Fruit fly (Drosophila melanogaster) ovary, adult (tissue): ENCODE measurements around the gene Bem46.

Experiments
- CG17801 ChIP-seq: fragments of 200-800 bp; optimal IDR thresholded peaks from 2 replicates; lab custom pipeline; 2019; ENCODE audit warnings: missing biosample characterization, mild to moderate bottlenecking, missing genetic modification characterization, moderate library complexity; ENCODE audit not compliant: partially characterized antibody

Gene Bem46

dm6 chr2L:2987681-2988381, at the start of gene Bem46, which contains the start of gene Chd1:
TSS of gene Bem46 (plus strand) at chr2L:2988116.
TSS of gene Chd1 (minus strand) at chr2L:2987723.
- TF ChIP-seq CG17801 = peak; percentile 79

- no peak for TF ChIP-seq CG17801
These were observed 48.2 kb upstream of the Bem46 start for dm6 chr2L:2939698-2940097.

dm6 chr2L:2941353-2941752, 46.6 kb upstream of the Bem46 start:
- no peak for TF ChIP-seq CG17801

dm6 chr2L:2942639-2943038, 45.3 kb upstream of the Bem46 start:
- TF ChIP-seq CG17801 = no peak

- TF ChIP-seq CG17801 = no peak
These were observed 43.4 kb upstream of the Bem46 start for dm6 chr2L:2944509-2944908.

- no peak for TF ChIP-seq CG17801
These were observed 42.3 kb upstream of the Bem46 start for dm6 chr2L:2945438-2946220.

- no peak for TF ChIP-seq CG17801
These were observed 33.4 kb upstream of the Bem46 start, which contains the start of gene Rbp9 for dm6 chr2L:2954472-2954871. TSS of gene Rbp9 (plus strand) at chr2L:2954762.

dm6 chr2L:2955659-2956058, 32.3 kb upstream of the Bem46 start:
- no peak for TF ChIP-seq CG17801

dm6 chr2L:2956358-2956757, 31.6 kb upstream of the Bem46 start:
- TF ChIP-seq CG17801 = no peak

dm6 chr2L:2956992-2957391, 30.9 kb upstream of the Bem46 start:
- TF ChIP-seq CG17801 = no peak

dm6 chr2L:2957547-2958174, 30.3 kb upstream of the Bem46 start:
- TF ChIP-seq CG17801 = peak; percentile 1

- TF ChIP-seq CG17801 = no peak
These were observed 29.1 kb upstream of the Bem46 start for dm6 chr2L:2958858-2959257.

dm6 chr2L:2966917-2967316, 21.0 kb upstream of the Bem46 start:
- TF ChIP-seq CG17801 = no peak

- TF ChIP-seq CG17801 = no peak
These were observed 18.5 kb upstream of the Bem46 start, which contains the start of gene Ts for dm6 chr2L:2969438-2969837. TSS of gene Ts (minus strand) at chr2L:2969638.

- TF ChIP-seq CG17801 = peak; percentile 82
These were observed 15.4 kb upstream of the Bem46 start, which contains the start of the genes Rrp1 and gammaTub23C for dm6 chr2L:2972439-2972936. TSS of gene Rrp1 (minus strand) at chr2L:2972508. TSS of gene gammaTub23C (plus strand) at chr2L:2972891.

- TF ChIP-seq CG17801 = peak; percentile 74
These were observed 11.1 kb upstream of the Bem46 start, which contains the start of the genes CG9641 and CG3165 for dm6 chr2L:2976829-2977228. TSS of gene CG9641 (minus strand) at chr2L:2976862. TSS of gene CG3165 (plus strand) at chr2L:2977122.

- TF ChIP-seq CG17801 = no peak
These were observed 8.8 kb upstream of the Bem46 start, which contains the start of gene CG9643 for dm6 chr2L:2979091-2979490. TSS of gene CG9643 (minus strand) at chr2L:2979288.
